Fruit fly (Drosophila melanogaster) whole organism, embryonic: ENCODE data around the gene CG31816.
A peak's percentile ranks its signal among the peaks of the same experiment; 100 is the strongest.

Source experiments
- ATbp ChIP-seq: fragments of 200-800 bp; sonication (Bioruptor generic); optimal IDR thresholded peaks from 2 replicates; lab custom pipeline; 2017; ENCODE audit warnings: missing biosample characterization, mild to moderate bottlenecking, missing genetic modification characterization, missing genetic modification reagents
- Asciz ChIP-seq: fragments of 200-800 bp; sonication (Bioruptor generic); optimal IDR thresholded peaks from 2 replicates; lab custom pipeline; 2017; ENCODE audit warnings: missing biosample characterization, mild to moderate bottlenecking, missing genetic modification characterization, missing genetic modification reagents
- CG1024 ChIP-seq: fragments of 200-800 bp; sonication (Bioruptor generic); IDR thresholded peaks from 2 replicates; pipeline ENCODE4 v1.3.6; 2022; ENCODE audit warnings: missing biosample characterization, missing genetic modification characterization
- CG10267 ChIP-seq: fragments of 200-800 bp; sonication (Bioruptor generic); optimal IDR thresholded peaks from 2 replicates; lab custom pipeline; 2018; ENCODE audit warnings: missing biosample characterization, mild to moderate bottlenecking, missing genetic modification characterization, moderate library complexity
- CG11695 ChIP-seq: fragments of 200-800 bp; sonication (Bioruptor generic); IDR thresholded peaks from 3 replicates; pipeline ENCODE4 v1.3.6; 2022; ENCODE audit warnings: missing biosample characterization, missing genetic modification characterization
- CG13624 ChIP-seq: fragments of 200-800 bp; sonication (Bioruptor generic); optimal IDR thresholded peaks from 2 replicates; lab custom pipeline; 2016; ENCODE audit warnings: missing biosample characterization, missing genetic modification characterization
- CG14667 ChIP-seq: fragments of 200-800 bp; sonication (Bioruptor generic); IDR thresholded peaks from 2 replicates; pipeline ENCODE4 v1.3.6; 2022; ENCODE audit warnings: missing biosample characterization, missing genetic modification characterization
- CG14860 ChIP-seq: fragments of 200-800 bp; sonication (Bioruptor generic); IDR thresholded peaks from 3 replicates; pipeline ENCODE4 v1.3.6; 2022; ENCODE audit warnings: missing biosample characterization, missing genetic modification characterization; ENCODE audit not compliant: partially characterized antibody
- CG1602 ChIP-seq: fragments of 200-800 bp; sonication (Bioruptor generic); optimal IDR thresholded peaks from 3 replicates; lab custom pipeline; 2016; ENCODE audit warnings: missing biosample characterization, missing genetic modification characterization
- CG17328 ChIP-seq: fragments of 200-800 bp; sonication (Bioruptor generic); IDR thresholded peaks from 2 replicates; pipeline ENCODE4 v1.3.6; 2022; ENCODE audit warnings: missing biosample characterization, missing genetic modification characterization
- CG17359 ChIP-seq: fragments of 200-800 bp; sonication (Bioruptor generic); optimal IDR thresholded peaks from 3 replicates; lab custom pipeline; 2018; ENCODE audit warnings: missing biosample characterization, mild to moderate bottlenecking, missing genetic modification characterization, moderate library complexity
- CG2678 ChIP-seq: fragments of 200-800 bp; sonication (Bioruptor generic); optimal IDR thresholded peaks from 3 replicates; lab custom pipeline; 2019; ENCODE audit warnings: missing biosample characterization, mild to moderate bottlenecking, missing genetic modification characterization, moderate library complexity
- CG2712 ChIP-seq: fragments of 200-800 bp; optimal IDR thresholded peaks from 3 replicates; lab custom pipeline; 2019; ENCODE audit warnings: missing biosample characterization, mild to moderate bottlenecking, missing genetic modification characterization, moderate library complexity
- CG43689 ChIP-seq: fragments of 200-800 bp; sonication (Bioruptor generic); IDR thresholded peaks from 2 replicates; pipeline ENCODE4 v1.3.6; 2022; ENCODE audit warnings: missing biosample characterization, missing genetic modification characterization
- CG4707 ChIP-seq: fragments of 200-800 bp; sonication (Bioruptor generic); optimal IDR thresholded peaks from 2 replicates; lab custom pipeline; 2018; ENCODE audit warnings: missing biosample characterization, mild to moderate bottlenecking, missing genetic modification characterization, moderate library complexity
- CG4730 ChIP-seq: fragments of 200-800 bp; sonication (Bioruptor generic); IDR thresholded peaks from 2 replicates; pipeline ENCODE4 v1.3.6; 2022; ENCODE audit warnings: missing biosample characterization, missing genetic modification characterization
- CG6813 ChIP-seq: fragments of 200-800 bp; sonication (Bioruptor generic); optimal IDR thresholded peaks from 2 replicates; lab custom pipeline; 2017; ENCODE audit warnings: missing biosample characterization, missing genetic modification characterization, mild to moderate bottlenecking, moderate library complexity, missing genetic modification reagents
- CG7372 ChIP-seq: fragments of 200-800 bp; sonication (Bioruptor generic); IDR thresholded peaks from 2 replicates; pipeline ENCODE4 v1.3.6; 2022; ENCODE audit warnings: missing biosample characterization, missing genetic modification characterization
- CG8388 ChIP-seq: fragments of 200-800 bp; sonication (Bioruptor generic); optimal IDR thresholded peaks from 2 replicates; lab custom pipeline; 2019; ENCODE audit warnings: missing biosample characterization, mild to moderate bottlenecking, missing genetic modification characterization, moderate library complexity
- CG8765 ChIP-seq: fragments of 200-800 bp; sonication (Bioruptor generic); IDR thresholded peaks from 2 replicates; pipeline ENCODE4 v1.3.6; 2022; ENCODE audit warnings: missing biosample characterization, missing genetic modification characterization
- CG9817 ChIP-seq: fragments of 200-800 bp; sonication (Bioruptor generic); optimal IDR thresholded peaks from 2 replicates; lab custom pipeline; 2018; ENCODE audit warnings: missing biosample characterization, mild to moderate bottlenecking, missing genetic modification characterization, moderate library complexity
- CkIIα-i1 ChIP-seq: fragments of 200-800 bp; sonication (Bioruptor generic); IDR thresholded peaks from 2 replicates; pipeline ENCODE4 v1.3.6; 2022; ENCODE audit warnings: missing biosample characterization, missing genetic modification characterization
- CoRest ChIP-seq: fragments of 200-800 bp; sonication (Bioruptor generic); optimal IDR thresholded peaks from 3 replicates; lab custom pipeline; 2018; ENCODE audit warnings: missing biosample characterization, mild to moderate bottlenecking, missing genetic modification characterization, moderate library complexity
- Dfd ChIP-seq, 2 experiments: fragments of >200 bp; optimal IDR thresholded peaks; 2 replicates each; lab custom pipeline; 2017; ENCODE audit warnings: missing biosample characterization in 2 of 2, missing genetic modification characterization in 2 of 2
- Drgx ChIP-seq: fragments of 200-800 bp; sonication (Bioruptor generic); IDR thresholded peaks from 2 replicates; pipeline ENCODE4 v1.3.6; 2022; ENCODE audit warnings: missing biosample characterization, missing genetic modification characterization
- E2f2 ChIP-seq: fragments of 200-800 bp; sonication (Bioruptor generic); IDR thresholded peaks from 2 replicates; pipeline ENCODE4 v1.3.6; 2022; ENCODE audit warnings: missing biosample characterization, missing genetic modification characterization
- Fer1 ChIP-seq: fragments of 200-800 bp; sonication (Bioruptor generic); optimal IDR thresholded peaks from 2 replicates; lab custom pipeline; 2017; ENCODE audit warnings: missing biosample characterization, mild to moderate bottlenecking, missing genetic modification characterization
- Gug ChIP-seq: fragments of 200-800 bp; sonication (Bioruptor generic); IDR thresholded peaks from 4 replicates; pipeline ENCODE4 v1.3.6; 2022; ENCODE audit warnings: missing biosample characterization, missing genetic modification characterization
- HLH3B ChIP-seq: fragments of 200-800 bp; sonication (Bioruptor generic); IDR thresholded peaks from 2 replicates; pipeline ENCODE4 v1.3.6; 2022; ENCODE audit warnings: missing biosample characterization, missing genetic modification characterization
- HLHmδ ChIP-seq: fragments of 200-800 bp; sonication (Bioruptor generic); optimal IDR thresholded peaks from 2 replicates; lab custom pipeline; 2018; ENCODE audit warnings: missing biosample characterization, mild to moderate bottlenecking, missing genetic modification characterization, moderate library complexity
- MBD-R2 ChIP-seq: fragments of 200-800 bp; sonication (Bioruptor generic); IDR thresholded peaks from 2 replicates; pipeline ENCODE4 v1.3.6; 2022; ENCODE audit warnings: missing biosample characterization, missing genetic modification characterization
- NFAT ChIP-seq: fragments of 200-800 bp; sonication (Bioruptor generic); IDR thresholded peaks from 2 replicates; pipeline ENCODE4 v1.3.6; 2022; ENCODE audit warnings: missing biosample characterization, missing genetic modification characterization
- Trl ChIP-seq, 3 experiments: fragments of >200 bp in 2 of 3; fragments of 200-800 bp in 1 of 3; sonication (Bioruptor generic) in 1 of 3; optimal IDR thresholded peaks; 2 replicates in 1 of 3; 3 replicates in 2 of 3; lab custom pipeline; 2016 to 2017; ENCODE audit warnings: missing biosample characterization in 1 of 3, missing genetic modification characterization in 1 of 3
- ase ChIP-seq: fragments of 200-800 bp; sonication (Bioruptor generic); IDR thresholded peaks from 3 replicates; pipeline ENCODE4 v1.3.6; 2022; ENCODE audit warnings: missing biosample characterization, missing genetic modification characterization
- cas ChIP-seq: fragments of 200-800 bp; sonication (Bioruptor generic); IDR thresholded peaks from 2 replicates; pipeline ENCODE4 v1.3.6; 2022; ENCODE audit warnings: missing biosample characterization, missing genetic modification characterization
- ci ChIP-seq: fragments of 200-800 bp; sonication (Bioruptor generic); IDR thresholded peaks from 3 replicates; pipeline ENCODE4 v1.3.6; 2022; ENCODE audit warnings: missing biosample characterization, missing genetic modification characterization
- esg ChIP-seq: fragments of 200-800 bp; sonication (Bioruptor generic); conservative IDR thresholded peaks from 2 replicates; pipeline ENCODE4 v1.3.6; 2022; ENCODE audit warnings: missing biosample characterization, missing genetic modification characterization
- grau ChIP-seq: fragments of 200-800 bp; optimal IDR thresholded peaks from 3 replicates; lab custom pipeline; 2019; ENCODE audit warnings: missing biosample characterization, mild to moderate bottlenecking, missing genetic modification characterization, moderate library complexity
- hkb ChIP-seq, 2 experiments: fragments of 200-800 bp in 1 of 2; fragments of >200 bp in 1 of 2; sonication (Bioruptor generic) in 1 of 2; IDR thresholded peaks in 1 of 2; optimal IDR thresholded peaks in 1 of 2; 2 replicates each; pipeline versions ENCODE4 v1.3.6 to Lab custom; 2017 to 2022; ENCODE audit warnings: missing biosample characterization in 1 of 2, missing genetic modification characterization in 1 of 2
- jigr1 ChIP-seq: fragments of 200-800 bp; sonication (Bioruptor generic); IDR thresholded peaks from 3 replicates; pipeline ENCODE4 v1.3.6; 2022; ENCODE audit warnings: missing biosample characterization, missing genetic modification characterization
- nmo ChIP-seq: fragments of 200-800 bp; sonication (Bioruptor generic); optimal IDR thresholded peaks from 2 replicates; lab custom pipeline; 2018; ENCODE audit warnings: missing biosample characterization, mild to moderate bottlenecking, missing genetic modification characterization, moderate library complexity
- pan ChIP-seq, 4 experiments: fragments of >200 bp in 3 of 4; fragments of 200-800 bp in 1 of 4; sonication (Bioruptor generic) in 1 of 4; optimal IDR thresholded peaks in 3 of 4; IDR thresholded peaks in 1 of 4; 2 replicates each; pipeline versions ENCODE4 v1.3.6 to Lab custom; 2017 to 2022; ENCODE audit warnings: missing biosample characterization in 2 of 4, missing genetic modification characterization in 2 of 4, mixed read lengths in 1 of 4
- pzg ChIP-seq: fragments of 200-800 bp; sonication (Bioruptor generic); optimal IDR thresholded peaks from 3 replicates; lab custom pipeline; 2018; ENCODE audit warnings: missing biosample characterization, mild to moderate bottlenecking, missing genetic modification characterization, moderate library complexity
- row ChIP-seq: fragments of 200-800 bp; sonication (Bioruptor generic); IDR thresholded peaks from 3 replicates; pipeline ENCODE4 v1.3.6; 2022; ENCODE audit warnings: missing biosample characterization, missing genetic modification characterization
- salm ChIP-seq: fragments of 200-800 bp; sonication (Bioruptor generic); optimal IDR thresholded peaks from 2 replicates; lab custom pipeline; 2018; ENCODE audit warnings: missing biosample characterization, mild to moderate bottlenecking, missing genetic modification characterization
- tio ChIP-seq: fragments of 200-800 bp; sonication (Bioruptor generic); optimal IDR thresholded peaks from 2 replicates; lab custom pipeline; 2017; ENCODE audit warnings: missing biosample characterization, missing genetic modification characterization, inconsistent platforms
- unpg ChIP-seq: fragments of 200-800 bp; sonication (Bioruptor generic); optimal IDR thresholded peaks from 3 replicates; lab custom pipeline; 2018; ENCODE audit warnings: missing biosample characterization, mild to moderate bottlenecking, missing genetic modification characterization, moderate library complexity
- zen2 ChIP-seq: fragments of 200-800 bp; sonication (Bioruptor generic); IDR thresholded peaks from 3 replicates; pipeline ENCODE4 v1.3.6; 2022; ENCODE audit warnings: missing biosample characterization, missing genetic modification characterization; ENCODE audit not compliant: partially characterized antibody
- zf30C ChIP-seq: fragments of 200-800 bp; sonication (Bioruptor generic); optimal IDR thresholded peaks from 3 replicates; lab custom pipeline; 2018; ENCODE audit warnings: missing biosample characterization, mild to moderate bottlenecking, missing genetic modification characterization

CG31816 gene

DNA sequence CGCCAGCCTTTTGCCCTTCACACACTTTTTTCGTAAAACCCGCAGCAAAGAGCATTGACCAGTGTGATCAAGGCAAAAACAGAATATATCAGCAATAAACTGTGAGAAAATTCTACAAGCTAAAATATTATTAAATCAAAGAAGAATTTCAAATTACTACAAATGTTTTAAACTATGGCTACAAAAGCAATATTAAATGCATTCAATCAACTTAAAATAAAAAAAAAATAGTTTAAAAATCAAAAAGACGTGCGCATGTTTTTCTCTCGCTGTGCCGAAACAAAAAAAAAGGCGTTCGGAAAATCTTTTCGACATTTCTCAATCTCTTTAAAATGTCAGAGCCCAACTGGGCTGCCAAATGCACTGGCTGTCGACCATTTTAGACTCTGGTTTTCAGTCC lies 44.2 kb upstream of the CG31816 start (continued):
- TF ChIP-seq CG8388, result peak; percentile 43
- TF ChIP-seq NFAT (GFP tag; lab: Robert Waterston, UW), result no peak
- TF ChIP-seq HLH3B (GFP tag; lab: Robert Waterston, UW), result peak; percentile 52; the same call in 1 of the 2 replicates
- TF ChIP-seq row, result peak; percentile 61; the same call in 2 of the 3 replicates
- 0 out of 2 replicates have a peak, but pooled peaks have one; percentile 33 for TF ChIP-seq CG7372 (GFP tag; lab: Robert Waterston, UW)
- TF ChIP-seq CG43689 (GFP tag; lab: Robert Waterston, UW), result no peak
- TF ChIP-seq CG17328 (GFP tag; lab: Robert Waterston, UW), result peak; percentile 55
- no peak for TF ChIP-seq zf30C (GFP tag; lab: Kevin White, UChicago)
- no peak for TF ChIP-seq zen2 (GFP tag; lab: Robert Waterston, UW)
- TF ChIP-seq CG4730 (GFP tag; lab: Robert Waterston, UW), result 0 out of 2 replicates have a peak, but pooled peaks have one; percentile 18
- TF ChIP-seq CkIIα-i1 (GFP tag; lab: Robert Waterston, UW), result no peak
- TF ChIP-seq CG2678 (tag; lab: Kevin White, UChicago), result peak; percentile 33
- peak; percentile 49; the same call in 1 of the 3 replicates for TF ChIP-seq ci (GFP tag; lab: Robert Waterston, UW)
- no peak for TF ChIP-seq pzg (GFP tag; lab: Kevin White, UChicago)
- TF ChIP-seq pan (optimal IDR thresholded peaks at IDR 0.05; lab: Kevin White, UChicago), result no peak
- TF ChIP-seq pan (GFP tag; optimal IDR thresholded peaks at IDR 0.05 in 1 of 2, IDR thresholded peaks at IDR 0.05 in 1 of 2), result peak in 1 of 2 experiments; percentile 46
- TF ChIP-seq grau (tag; lab: Kevin White, UChicago), result peak; percentile 20
- TF ChIP-seq Gug (GFP tag; lab: Robert Waterston, UW), result no peak
- peak; percentile 32 for TF ChIP-seq Asciz (GFP tag; lab: Kevin White, UChicago)
- peak; percentile 75 for TF ChIP-seq Drgx (GFP tag; lab: Robert Waterston, UW)
- TF ChIP-seq CG14667 (GFP tag; lab: Robert Waterston, UW), result no peak
- no peak for TF ChIP-seq Trl (optimal IDR thresholded peaks at IDR 0.05; lab: Kevin White, UChicago)
- no peak for TF ChIP-seq Trl (GFP tag; optimal IDR thresholded peaks at IDR 0.05; lab: Kevin White, UChicago)
- TF ChIP-seq CG17359, result peak; percentile 34
- no peak for TF ChIP-seq CG4707 (GFP tag; lab: Kevin White, UChicago)
- peak; percentile 29 for TF ChIP-seq nmo (GFP tag; lab: Kevin White, UChicago)
- no peak for TF ChIP-seq CG14860 (GFP tag; lab: Robert Waterston, UW)
- TF ChIP-seq salm (tag; lab: Kevin White, UChicago), result no peak
- no peak for TF ChIP-seq jigr1 (GFP tag; lab: Robert Waterston, UW)
- peak; percentile 45 for TF ChIP-seq CG2712 (tag; lab: Kevin White, UChicago)
- no peak for TF ChIP-seq Fer1
- TF ChIP-seq CG9817, result peak; percentile 3
- TF ChIP-seq ATbp (GFP tag; lab: Kevin White, UChicago), result peak; percentile 0
- no peak; the same call in 1 of the 2 replicates for TF ChIP-seq E2f2 (GFP tag; lab: Robert Waterston, UW)
- TF ChIP-seq CG1024 (GFP tag; lab: Robert Waterston, UW), result 0 out of 2 replicates have a peak, but pooled peaks have one; percentile 5
- peak; percentile 20 for TF ChIP-seq CG10267 (tag; lab: Kevin White, UChicago)
- no peak for TF ChIP-seq ase
- no peak for TF ChIP-seq Dfd (GFP tag; optimal IDR thresholded peaks at IDR 0.05; lab: Kevin White, UChicago)
- peak; percentile 26 for TF ChIP-seq unpg (GFP tag; lab: Kevin White, UChicago)
- 0 out of 2 replicates have a peak, but pooled peaks have one; percentile 14 for TF ChIP-seq cas
- peak; percentile 54; the same call in 1 of the 3 replicates for TF ChIP-seq CG11695
- peak; percentile 14 for TF ChIP-seq CG13624
- peak; percentile 22 for TF ChIP-seq CoRest (tag; lab: Kevin White, UChicago)
- TF ChIP-seq hkb (optimal IDR thresholded peaks at IDR 0.05; lab: Kevin White, UChicago), result no peak
- peak; percentile 21; the same call in 1 of the 2 replicates for TF ChIP-seq hkb (GFP tag; IDR thresholded peaks at IDR 0.05; lab: Robert Waterston, UW)
- peak; percentile 51 for TF ChIP-seq esg
- TF ChIP-seq CG8765 (GFP tag; lab: Robert Waterston, UW), result no peak
- no peak for TF ChIP-seq MBD-R2 (GFP tag; lab: Robert Waterston, UW)
- TF ChIP-seq CG1602, result peak; percentile 12
- peak; percentile 30 for TF ChIP-seq tio (GFP tag; lab: Kevin White, UChicago)
- no peak for TF ChIP-seq CG6813 (GFP tag; lab: Kevin White, UChicago)
- no peak for TF ChIP-seq HLHmδ (GFP tag; lab: Kevin White, UChicago)
